Fruit fly (Drosophila melanogaster) whole organism, embryonic: Measurements from ENCODE around the gene RpS14a.
A peak's percentile ranks its signal among the peaks of the same experiment; 100 is the strongest.

Experiments used
- Antp ChIP-seq: fragments of 200-800 bp; sonication (Bioruptor generic); optimal IDR thresholded peaks from 3 replicates; lab custom pipeline; 2016; ENCODE audit warnings: missing biosample characterization, missing genetic modification characterization
- C15 ChIP-seq: fragments of 200-800 bp; sonication (Bioruptor generic); IDR thresholded peaks from 3 replicates; pipeline ENCODE4 v1.3.6; 2022; ENCODE audit warnings: missing biosample characterization, missing genetic modification characterization
- CG10431 ChIP-seq: fragments of 200-800 bp; sonication (Bioruptor generic); optimal IDR thresholded peaks from 3 replicates; lab custom pipeline; 2018; ENCODE audit warnings: missing biosample characterization, mild to moderate bottlenecking, missing genetic modification characterization
- CG10462 ChIP-seq: fragments of 200-800 bp; sonication (Bioruptor generic); optimal IDR thresholded peaks from 2 replicates; lab custom pipeline; 2016; ENCODE audit warnings: missing biosample characterization, missing genetic modification characterization
- CG11695 ChIP-seq: fragments of 200-800 bp; sonication (Bioruptor generic); IDR thresholded peaks from 3 replicates; pipeline ENCODE4 v1.3.6; 2022; ENCODE audit warnings: missing biosample characterization, missing genetic modification characterization
- CG12219 ChIP-seq: fragments of 200-800 bp; sonication (Bioruptor generic); optimal IDR thresholded peaks from 3 replicates; lab custom pipeline; 2018; ENCODE audit warnings: missing biosample characterization, mild to moderate bottlenecking, missing genetic modification characterization
- CG12769 ChIP-seq: fragments of 200-800 bp; sonication (Bioruptor generic); optimal IDR thresholded peaks from 2 replicates; lab custom pipeline; 2019; ENCODE audit warnings: missing biosample characterization, mild to moderate bottlenecking, missing genetic modification characterization, moderate library complexity
- CG13287 ChIP-seq: fragments of 200-800 bp; sonication (Bioruptor generic); IDR thresholded peaks from 2 replicates; pipeline ENCODE4 v1.3.6; 2022; ENCODE audit warnings: missing biosample characterization, missing genetic modification characterization; ENCODE audit not compliant: partially characterized antibody
- CG15073 ChIP-seq: fragments of 200-800 bp; sonication (Bioruptor generic); optimal IDR thresholded peaks from 2 replicates; lab custom pipeline; 2016; ENCODE audit warnings: missing biosample characterization, missing genetic modification characterization
- CG1647 ChIP-seq: fragments of 200-800 bp; sonication (Bioruptor generic); optimal IDR thresholded peaks from 3 replicates; lab custom pipeline; 2016; ENCODE audit warnings: missing biosample characterization, missing genetic modification characterization
- CG2120 ChIP-seq: fragments of 200-800 bp; sonication (Bioruptor generic); optimal IDR thresholded peaks from 3 replicates; lab custom pipeline; 2016; ENCODE audit warnings: missing biosample characterization, missing genetic modification characterization
- CG2678 ChIP-seq: fragments of 200-800 bp; sonication (Bioruptor generic); optimal IDR thresholded peaks from 3 replicates; lab custom pipeline; 2019; ENCODE audit warnings: missing biosample characterization, mild to moderate bottlenecking, missing genetic modification characterization, moderate library complexity
- CG43689 ChIP-seq: fragments of 200-800 bp; sonication (Bioruptor generic); IDR thresholded peaks from 2 replicates; pipeline ENCODE4 v1.3.6; 2022; ENCODE audit warnings: missing biosample characterization, missing genetic modification characterization
- CG5245 ChIP-seq: fragments of 200-800 bp; sonication (Bioruptor generic); optimal IDR thresholded peaks from 3 replicates; lab custom pipeline; 2016; ENCODE audit warnings: missing biosample characterization, missing genetic modification characterization
- CG5953 ChIP-seq: fragments of 200-800 bp; sonication (Bioruptor generic); IDR thresholded peaks from 2 replicates; pipeline ENCODE4 v1.3.6; 2022; ENCODE audit warnings: missing biosample characterization, missing genetic modification characterization
- CG6654 ChIP-seq: fragments of 200-800 bp; sonication (Bioruptor generic); optimal IDR thresholded peaks from 2 replicates; lab custom pipeline; 2017; ENCODE audit warnings: missing biosample characterization, mild to moderate bottlenecking, missing genetic modification characterization
- CG6854 ChIP-seq: fragments of 200-800 bp; sonication (Bioruptor generic); optimal IDR thresholded peaks from 3 replicates; lab custom pipeline; 2017; ENCODE audit warnings: missing biosample characterization, mild to moderate bottlenecking, missing genetic modification characterization
- CG7745 ChIP-seq: fragments of 200-800 bp; sonication (Bioruptor generic); optimal IDR thresholded peaks from 2 replicates; lab custom pipeline; 2018; ENCODE audit warnings: missing biosample characterization, mild to moderate bottlenecking, missing genetic modification characterization, moderate library complexity
- CG7963 ChIP-seq: fragments of 200-800 bp; sonication (Bioruptor generic); IDR thresholded peaks from 3 replicates; pipeline ENCODE4 v1.3.6; 2022; ENCODE audit warnings: missing biosample characterization, missing genetic modification characterization; ENCODE audit not compliant: partially characterized antibody
- CG8478 ChIP-seq: fragments of >200 bp; optimal IDR thresholded peaks from 2 replicates; lab custom pipeline; 2018
- CG8924 ChIP-seq: fragments of 200-800 bp; optimal IDR thresholded peaks from 3 replicates; lab custom pipeline; 2019; ENCODE audit warnings: missing biosample characterization, mild to moderate bottlenecking, missing genetic modification characterization, moderate library complexity
- CG9876 ChIP-seq: fragments of 200-800 bp; sonication (Bioruptor generic); optimal IDR thresholded peaks from 2 replicates; lab custom pipeline; 2016; ENCODE audit warnings: missing biosample characterization, missing genetic modification characterization
- Dek ChIP-seq: fragments of 200-800 bp; sonication (Bioruptor generic); optimal IDR thresholded peaks from 3 replicates; lab custom pipeline; 2019; ENCODE audit warnings: missing biosample characterization, mild to moderate bottlenecking, missing genetic modification characterization, moderate library complexity
- E2f1 ChIP-seq: fragments of 200-800 bp; sonication (Bioruptor generic); IDR thresholded peaks from 2 replicates; pipeline ENCODE4 v1.3.6; 2022; ENCODE audit warnings: missing biosample characterization, missing genetic modification characterization
- Eip74EF ChIP-seq, 2 experiments: fragments of 200-800 bp in 1 of 2; fragments of >200 bp in 1 of 2; sonication (Bioruptor generic) in 1 of 2; optimal IDR thresholded peaks; 2 replicates each; lab custom pipeline; 2017 to 2019; ENCODE audit warnings: missing biosample characterization in 2 of 2, missing genetic modification characterization in 2 of 2, mild to moderate bottlenecking in 1 of 2, moderate library complexity in 1 of 2
- HLH4C ChIP-seq: fragments of 200-800 bp; sonication (Bioruptor generic); IDR thresholded peaks from 3 replicates; pipeline ENCODE4 v1.3.6; 2022; ENCODE audit warnings: missing biosample characterization, missing genetic modification characterization; ENCODE audit not compliant: partially characterized antibody
- Ravus ChIP-seq: fragments of 200-800 bp; sonication (Bioruptor generic); IDR thresholded peaks from 2 replicates; pipeline ENCODE4 v1.3.6; 2022; ENCODE audit warnings: missing biosample characterization, missing genetic modification characterization
- Xrp1 ChIP-seq: fragments of 200-800 bp; sonication (Bioruptor generic); IDR thresholded peaks from 2 replicates; pipeline ENCODE4 v1.3.6; 2022; ENCODE audit warnings: missing biosample characterization, missing genetic modification characterization
- ase ChIP-seq: fragments of 200-800 bp; sonication (Bioruptor generic); IDR thresholded peaks from 3 replicates; pipeline ENCODE4 v1.3.6; 2022; ENCODE audit warnings: missing biosample characterization, missing genetic modification characterization
- bcd ChIP-seq: fragments of 200-800 bp; sonication (Bioruptor generic); optimal IDR thresholded peaks from 2 replicates; lab custom pipeline; 2017; ENCODE audit warnings: missing biosample characterization, mild to moderate bottlenecking, missing genetic modification characterization
- da ChIP-seq: fragments of 200-800 bp; sonication (Bioruptor generic); optimal IDR thresholded peaks from 2 replicates; lab custom pipeline; 2016; ENCODE audit warnings: missing biosample characterization, missing genetic modification characterization
- danr ChIP-seq: fragments of 200-800 bp; sonication (Bioruptor generic); IDR thresholded peaks from 2 replicates; pipeline ENCODE4 v1.3.6; 2022; ENCODE audit warnings: missing biosample characterization, missing genetic modification characterization
- fd96Cb ChIP-seq: fragments of 200-800 bp; sonication (Bioruptor generic); optimal IDR thresholded peaks from 2 replicates; lab custom pipeline; 2018; ENCODE audit warnings: missing biosample characterization, mild to moderate bottlenecking, missing genetic modification characterization, moderate library complexity
- gcm ChIP-seq: fragments of 200-800 bp; sonication (Bioruptor generic); optimal IDR thresholded peaks from 2 replicates; lab custom pipeline; 2019; ENCODE audit warnings: missing biosample characterization, mild to moderate bottlenecking, missing genetic modification characterization, moderate library complexity
- gcm2 ChIP-seq: fragments of 200-800 bp; sonication (Bioruptor generic); optimal IDR thresholded peaks from 2 replicates; lab custom pipeline; 2016; ENCODE audit warnings: missing biosample characterization, missing genetic modification characterization
- gem ChIP-seq: fragments of 200-800 bp; sonication (Bioruptor generic); optimal IDR thresholded peaks from 2 replicates; lab custom pipeline; 2019; ENCODE audit warnings: missing biosample characterization, mild to moderate bottlenecking, missing genetic modification characterization, moderate library complexity
- gsb ChIP-seq: fragments of 200-800 bp; sonication (Bioruptor generic); IDR thresholded peaks from 2 replicates; pipeline ENCODE4 v1.3.6; 2022; ENCODE audit warnings: missing biosample characterization, missing genetic modification characterization
- h ChIP-seq: fragments of >200 bp; optimal IDR thresholded peaks from 2 replicates; lab custom pipeline; 2017
- ham ChIP-seq: fragments of 200-800 bp; sonication (Bioruptor generic); IDR thresholded peaks from 2 replicates; pipeline ENCODE4 v1.3.6; 2022; ENCODE audit warnings: missing biosample characterization, missing genetic modification characterization
- klu ChIP-seq: fragments of 200-800 bp; sonication (Bioruptor generic); IDR thresholded peaks from 2 replicates; pipeline ENCODE4 v1.3.6; 2022; ENCODE audit warnings: missing biosample characterization, missing genetic modification characterization
- kni ChIP-seq: fragments of 200-800 bp; sonication (Bioruptor generic); optimal IDR thresholded peaks from 3 replicates; lab custom pipeline; 2017; ENCODE audit warnings: mild to moderate bottlenecking, missing biosample characterization, missing genetic modification reagents, missing genetic modification characterization
- lab ChIP-seq: fragments of 200-800 bp; sonication (Bioruptor generic); optimal IDR thresholded peaks from 3 replicates; lab custom pipeline; 2017; ENCODE audit warnings: missing biosample characterization, missing genetic modification characterization, mild to moderate bottlenecking, moderate library complexity, missing genetic modification reagents
- lmd ChIP-seq: fragments of 200-800 bp; sonication (Bioruptor generic); IDR thresholded peaks from 2 replicates; pipeline ENCODE4 v1.3.6; 2022; ENCODE audit warnings: missing biosample characterization, missing genetic modification characterization
- pita ChIP-seq: fragments of 200-800 bp; sonication (Bioruptor generic); optimal IDR thresholded peaks from 2 replicates; lab custom pipeline; 2017; ENCODE audit warnings: missing biosample characterization, mild to moderate bottlenecking, missing genetic modification characterization
- pzg ChIP-seq: fragments of 200-800 bp; sonication (Bioruptor generic); optimal IDR thresholded peaks from 3 replicates; lab custom pipeline; 2018; ENCODE audit warnings: missing biosample characterization, mild to moderate bottlenecking, missing genetic modification characterization, moderate library complexity
- row ChIP-seq: fragments of 200-800 bp; sonication (Bioruptor generic); IDR thresholded peaks from 3 replicates; pipeline ENCODE4 v1.3.6; 2022; ENCODE audit warnings: missing biosample characterization, missing genetic modification characterization
- schlank ChIP-seq: fragments of 200-800 bp; sonication (Bioruptor generic); optimal IDR thresholded peaks from 2 replicates; lab custom pipeline; 2018; ENCODE audit warnings: missing biosample characterization, mild to moderate bottlenecking, missing genetic modification characterization
- tgo ChIP-seq: fragments of 200-800 bp; sonication (Bioruptor generic); IDR thresholded peaks from 3 replicates; pipeline ENCODE4 v1.3.6; 2022; ENCODE audit warnings: missing biosample characterization, missing genetic modification characterization
- tin ChIP-seq: fragments of 200-800 bp; sonication (Bioruptor generic); optimal IDR thresholded peaks from 3 replicates; lab custom pipeline; 2016; ENCODE audit warnings: missing biosample characterization, missing genetic modification characterization
- unc-4 ChIP-seq: fragments of 200-800 bp; sonication (Bioruptor generic); IDR thresholded peaks from 2 replicates; pipeline ENCODE4 v1.3.6; 2022; ENCODE audit warnings: missing biosample characterization, missing genetic modification characterization; ENCODE audit not compliant: partially characterized antibody
- wdn ChIP-seq: fragments of 200-800 bp; sonication (Bioruptor generic); IDR thresholded peaks from 2 replicates; pipeline ENCODE4 v1.3.6; 2022; ENCODE audit warnings: missing biosample characterization, missing genetic modification characterization
- zfh2 ChIP-seq: fragments of 200-800 bp; sonication (Bioruptor generic); optimal IDR thresholded peaks from 2 replicates; lab custom pipeline; 2016; ENCODE audit warnings: missing biosample characterization, missing genetic modification characterization

Gene RpS14a

DNA sequence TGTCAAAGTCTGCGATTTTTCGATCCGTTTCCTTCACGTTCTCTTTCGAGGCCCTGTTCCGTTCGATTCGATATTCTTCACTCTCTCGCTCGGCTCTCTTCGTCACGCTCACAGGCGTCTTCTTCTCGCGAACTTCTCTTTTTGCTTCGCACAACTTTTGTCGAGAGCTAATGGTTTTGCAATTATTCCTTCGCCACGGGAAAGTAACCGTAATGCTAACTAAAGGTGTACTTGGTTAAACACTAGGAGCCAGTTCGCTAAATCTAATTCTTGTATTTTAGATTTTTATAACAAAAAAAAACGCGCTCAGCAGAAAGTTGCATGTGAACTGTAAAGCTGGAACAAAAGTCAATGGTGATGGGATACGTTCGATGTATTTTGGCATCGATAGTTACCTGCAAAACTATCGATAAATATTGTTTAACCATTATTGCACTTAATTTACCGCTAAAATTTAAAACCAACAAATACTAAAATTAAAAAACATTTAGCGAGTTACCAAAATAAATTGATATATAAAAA lies 2.5 kb upstream of the RpS14a start, which contains the start of gene mahe (continued):
- no peak for TF ChIP-seq C15 (GFP tag; lab: Robert Waterston, UW)
- TF ChIP-seq Antp (GFP tag; lab: Kevin White, UChicago), result no peak
- TF ChIP-seq CG8924, result no peak
- peak; percentile 76 for TF ChIP-seq HLH4C (GFP tag; lab: Robert Waterston, UW)
- no peak for TF ChIP-seq Ravus
- no peak for TF ChIP-seq CG2120 (GFP tag; lab: Kevin White, UChicago)
- peak; percentile 74 for TF ChIP-seq CG7963
- no peak for TF ChIP-seq CG10431 (GFP tag; lab: Kevin White, UChicago)
- TF ChIP-seq CG5953, result no peak
- no peak for TF ChIP-seq h
- no peak for TF ChIP-seq kni (GFP tag; lab: Kevin White, UChicago)
- TF ChIP-seq Dek, result no peak
- no peak for TF ChIP-seq da
- TF ChIP-seq CG9876 (GFP tag; lab: Kevin White, UChicago), result no peak
- no peak for TF ChIP-seq ase (GFP tag; lab: Robert Waterston, UW)
- no peak for TF ChIP-seq E2f1 (GFP tag; lab: Robert Waterston, UW)
- TF ChIP-seq wdn, result no peak
- TF ChIP-seq CG6854 (GFP tag; lab: Kevin White, UChicago), result no peak
- TF ChIP-seq CG1647 (GFP tag; lab: Kevin White, UChicago), result no peak
- TF ChIP-seq CG13287 (GFP tag; lab: Robert Waterston, UW), result peak; percentile 92
- TF ChIP-seq Xrp1, result no peak
- TF ChIP-seq bcd (GFP tag; lab: Kevin White, UChicago), result no peak
- TF ChIP-seq unc-4 (GFP tag; lab: Robert Waterston, UW), result peak; percentile 85
- no peak for TF ChIP-seq CG11695 (GFP tag; lab: Robert Waterston, UW)
- TF ChIP-seq gcm2 (GFP tag; lab: Kevin White, UChicago), result no peak
- TF ChIP-seq pzg (GFP tag; lab: Kevin White, UChicago), result peak; percentile 57
- TF ChIP-seq CG12219, result no peak
- peak; percentile 32; the same call in 1 of the 3 replicates for TF ChIP-seq row (GFP tag; lab: Robert Waterston, UW)
- TF ChIP-seq tin (GFP tag; lab: Kevin White, UChicago), result no peak
- no peak for TF ChIP-seq fd96Cb (tag; lab: Kevin White, UChicago)
- TF ChIP-seq CG10462 (GFP tag; lab: Kevin White, UChicago), result no peak
- no peak for TF ChIP-seq klu (GFP tag; lab: Robert Waterston, UW)
- TF ChIP-seq Eip74EF (GFP tag; optimal IDR thresholded peaks at IDR 0.05; lab: Kevin White, UChicago), result no peak
- TF ChIP-seq gem (tag; lab: Kevin White, UChicago), result no peak
- no peak for TF ChIP-seq schlank (tag; lab: Kevin White, UChicago)
- TF ChIP-seq tgo (GFP tag; lab: Robert Waterston, UW), result no peak
- no peak for TF ChIP-seq CG5245 (GFP tag; lab: Kevin White, UChicago)
- TF ChIP-seq gsb (GFP tag; lab: Robert Waterston, UW), result no peak
- TF ChIP-seq lab (GFP tag; lab: Kevin White, UChicago), result no peak
- no peak for TF ChIP-seq ham
- TF ChIP-seq CG8478, result no peak
- no peak for TF ChIP-seq CG7745 (tag; lab: Kevin White, UChicago)
- no peak for TF ChIP-seq danr
- TF ChIP-seq CG43689 (GFP tag; lab: Robert Waterston, UW), result no peak
- no peak for TF ChIP-seq zfh2 (GFP tag; lab: Kevin White, UChicago)
- no peak for TF ChIP-seq gcm (GFP tag; lab: Kevin White, UChicago)
- no peak for TF ChIP-seq CG6654
- no peak for TF ChIP-seq CG2678 (tag; lab: Kevin White, UChicago)
- no peak for TF ChIP-seq pita (GFP tag; lab: Kevin White, UChicago)
- TF ChIP-seq lmd, result no peak
- TF ChIP-seq CG12769 (tag; lab: Kevin White, UChicago), result no peak
- no peak for TF ChIP-seq CG15073 (GFP tag; lab: Kevin White, UChicago)
